Worm (Caenorhabditis elegans) whole organism, midembryonic: Measurements from ENCODE around the gene F40F9.10.

Source experiments
- T22C8.4 ChIP-seq: fragments of 200-800 bp; sonication (Bioruptor generic); IDR thresholded peaks from 2 replicates; pipeline ENCODE4 v1.3.6; 2022; ENCODE audit warnings: missing genetic modification characterization, missing compliant biosample characterization
- flt-1 ChIP-seq: fragments of 200-800 bp; sonication (Bioruptor generic); IDR thresholded peaks from 2 replicates; pipeline ENCODE4 v1.3.6; 2022; ENCODE audit warnings: missing genetic modification characterization, missing compliant biosample characterization
- klf-2 ChIP-seq: fragments of 200-800 bp; sonication (Bioruptor generic); conservative IDR thresholded peaks from 2 replicates; pipeline ENCODE4 v1.3.6; 2022; ENCODE audit warnings: missing genetic modification reagents, missing genetic modification characterization, missing compliant biosample characterization
- med-1 ChIP-seq: sonication (generic microtip); optimal IDR thresholded peaks from 2 replicates; lab custom pipeline; 2017; ENCODE audit warnings: missing genetic modification characterization, mild to moderate bottlenecking, missing compliant biosample characterization, antibody characterized with exemption, missing genetic modification reagents; ENCODE audit not compliant: insufficient read depth
- ref-1 ChIP-seq: fragments of 200-800 bp; sonication (Bioruptor generic); conservative IDR thresholded peaks from 2 replicates; pipeline ENCODE4 v1.3.6; 2022; ENCODE audit warnings: missing genetic modification reagents, missing genetic modification characterization, missing compliant biosample characterization
- tab-1 ChIP-seq: fragments of 200-800 bp; sonication (Bioruptor generic); IDR thresholded peaks from 2 replicates; pipeline ENCODE4 v1.3.6; 2022; ENCODE audit warnings: missing genetic modification characterization, missing compliant biosample characterization
- ztf-29 ChIP-seq: fragments of 200-800 bp; sonication (Bioruptor generic); IDR thresholded peaks from 2 replicates; pipeline ENCODE4 v1.3.6; 2022; ENCODE audit warnings: missing genetic modification reagents, missing genetic modification characterization, missing compliant biosample characterization

DNA sequence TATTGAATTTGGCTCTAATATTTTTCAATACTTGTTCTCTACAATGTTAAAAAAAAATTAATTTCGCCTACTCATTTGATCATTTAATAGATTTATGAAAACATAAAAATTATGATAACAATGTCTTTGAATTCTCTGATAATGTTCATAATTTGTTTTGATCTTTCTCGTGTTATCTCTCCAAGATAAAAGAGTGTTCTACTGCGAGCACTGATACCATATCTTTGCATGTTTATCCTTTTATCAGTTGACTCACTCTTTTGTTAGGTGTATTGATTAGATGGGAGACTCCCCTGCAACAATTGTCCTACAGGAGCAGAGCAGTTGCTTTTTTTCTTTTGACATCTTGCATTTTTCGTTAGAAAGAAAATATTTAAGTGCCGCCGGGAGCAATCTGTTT, 14.2 kb downstream of the F40F9.10 start:
- TF ChIP-seq T22C8.4, result no peak
- TF ChIP-seq med-1, result no peak
- TF ChIP-seq tab-1 (GFP tag; lab: Robert Waterston, UW), result no peak
- no peak for TF ChIP-seq flt-1 (GFP tag; lab: Robert Waterston, UW)
- TF ChIP-seq ref-1 (GFP tag; lab: Robert Waterston, UW), result no peak
- no peak for TF ChIP-seq ztf-29
- TF ChIP-seq klf-2, result no peak
